Worm (Caenorhabditis elegans): ENCODE results near the gene dpy-21.

- TF ChIP-seq ceh-14 (tag; optimal IDR thresholded peaks at IDR 0.05) (no peak), unc-55 (GFP tag; optimal IDR thresholded peaks at IDR 0.05) (no peak), pha-4 (tag; optimal IDR thresholded peaks at IDR 0.05) (no peak)
Measured at ce11 chrV:17888939-17889338, 60.1 kb downstream of the dpy-21 start, which contains the start of gene C06H5.6.
